Fruit fly (Drosophila melanogaster) whole organism, embryonic: ENCODE results near the gene Hsp83.

Source experiments
- B-H1 ChIP-seq: fragments of 200-800 bp; sonication (Bioruptor generic); IDR thresholded peaks from 3 replicates; pipeline ENCODE4 v1.3.6; 2022; ENCODE audit warnings: missing biosample characterization, missing genetic modification characterization
- CG10209 ChIP-seq: fragments of 200-800 bp; sonication (Bioruptor generic); optimal IDR thresholded peaks from 3 replicates; lab custom pipeline; 2017; ENCODE audit warnings: missing biosample characterization, mild to moderate bottlenecking, missing genetic modification characterization, missing genetic modification reagents
- CG11696 ChIP-seq: fragments of 200-800 bp; sonication (Bioruptor generic); IDR thresholded peaks from 2 replicates; pipeline ENCODE4 v1.3.6; 2022; ENCODE audit warnings: missing biosample characterization, missing genetic modification characterization
- CG16863 ChIP-seq: fragments of 200-800 bp; sonication (Bioruptor generic); optimal IDR thresholded peaks from 3 replicates; lab custom pipeline; 2016; ENCODE audit warnings: missing biosample characterization, missing genetic modification characterization
- CG18011 ChIP-seq: fragments of 200-800 bp; sonication (Bioruptor generic); optimal IDR thresholded peaks from 2 replicates; lab custom pipeline; 2017; ENCODE audit warnings: missing biosample characterization, missing genetic modification characterization, mild to moderate bottlenecking, moderate library complexity, missing genotype
- CG18764 ChIP-seq: fragments of 200-800 bp; sonication (Bioruptor generic); optimal IDR thresholded peaks from 3 replicates; lab custom pipeline; 2016; ENCODE audit warnings: missing biosample characterization, missing genetic modification characterization
- CG2678 ChIP-seq: fragments of 200-800 bp; sonication (Bioruptor generic); optimal IDR thresholded peaks from 3 replicates; lab custom pipeline; 2019; ENCODE audit warnings: missing biosample characterization, mild to moderate bottlenecking, missing genetic modification characterization, moderate library complexity
- CG3065 ChIP-seq: fragments of 200-800 bp; sonication (Bioruptor generic); optimal IDR thresholded peaks from 2 replicates; lab custom pipeline; 2016; ENCODE audit warnings: missing biosample characterization, missing genetic modification characterization
- CG32772 ChIP-seq: fragments of 200-800 bp; sonication (Bioruptor generic); IDR thresholded peaks from 2 replicates; pipeline ENCODE4 v1.3.6; 2022; ENCODE audit warnings: missing biosample characterization, missing genetic modification characterization
- CG34376 ChIP-seq: fragments of 200-800 bp; sonication (Bioruptor generic); optimal IDR thresholded peaks from 2 replicates; lab custom pipeline; 2018; ENCODE audit warnings: missing biosample characterization, mild to moderate bottlenecking, missing genetic modification characterization
- CG4820 ChIP-seq: fragments of 200-800 bp; sonication (Bioruptor generic); optimal IDR thresholded peaks from 3 replicates; lab custom pipeline; 2016; ENCODE audit warnings: missing biosample characterization, missing genetic modification characterization
- CG6254 ChIP-seq: fragments of 200-800 bp; sonication (Bioruptor generic); optimal IDR thresholded peaks from 3 replicates; lab custom pipeline; 2017; ENCODE audit warnings: mild to moderate bottlenecking, missing biosample characterization, missing genetic modification reagents, missing genetic modification characterization
- CG6654 ChIP-seq: fragments of 200-800 bp; sonication (Bioruptor generic); optimal IDR thresholded peaks from 2 replicates; lab custom pipeline; 2017; ENCODE audit warnings: missing biosample characterization, mild to moderate bottlenecking, missing genetic modification characterization
- CG6854 ChIP-seq: fragments of 200-800 bp; sonication (Bioruptor generic); optimal IDR thresholded peaks from 3 replicates; lab custom pipeline; 2017; ENCODE audit warnings: missing biosample characterization, mild to moderate bottlenecking, missing genetic modification characterization
- CG7372 ChIP-seq: fragments of 200-800 bp; sonication (Bioruptor generic); IDR thresholded peaks from 2 replicates; pipeline ENCODE4 v1.3.6; 2022; ENCODE audit warnings: missing biosample characterization, missing genetic modification characterization
- CG7786 ChIP-seq: fragments of 200-800 bp; sonication (Bioruptor generic); optimal IDR thresholded peaks from 2 replicates; lab custom pipeline; 2016; ENCODE audit warnings: missing biosample characterization, missing genetic modification characterization
- CoRest ChIP-seq: fragments of 200-800 bp; sonication (Bioruptor generic); optimal IDR thresholded peaks from 3 replicates; lab custom pipeline; 2018; ENCODE audit warnings: missing biosample characterization, mild to moderate bottlenecking, missing genetic modification characterization, moderate library complexity
- D ChIP-seq, 2 experiments: fragments of 200-800 bp in 1 of 2; fragments of >200 bp in 1 of 2; sonication (Bioruptor generic) in 1 of 2; optimal IDR thresholded peaks; 2 replicates in 1 of 2; 3 replicates in 1 of 2; lab custom pipeline; 2017; ENCODE audit warnings: mild to moderate bottlenecking in 1 of 2, missing biosample characterization in 1 of 2, missing genetic modification characterization in 1 of 2, missing genetic modification reagents in 1 of 2
- Doc3 ChIP-seq: fragments of 200-800 bp; sonication (Bioruptor generic); IDR thresholded peaks from 3 replicates; pipeline ENCODE4 v1.3.6; 2022; ENCODE audit warnings: missing biosample characterization, missing genetic modification characterization; ENCODE audit not compliant: partially characterized antibody
- Fer2 ChIP-seq: fragments of 200-800 bp; sonication (Bioruptor generic); optimal IDR thresholded peaks from 2 replicates; lab custom pipeline; 2018; ENCODE audit warnings: missing biosample characterization, mild to moderate bottlenecking, missing genetic modification characterization, moderate library complexity
- HLHmδ ChIP-seq: fragments of 200-800 bp; sonication (Bioruptor generic); optimal IDR thresholded peaks from 2 replicates; lab custom pipeline; 2018; ENCODE audit warnings: missing biosample characterization, mild to moderate bottlenecking, missing genetic modification characterization, moderate library complexity
- Hand ChIP-seq: fragments of 200-800 bp; sonication (Bioruptor generic); optimal IDR thresholded peaks from 2 replicates; lab custom pipeline; 2017; ENCODE audit warnings: mild to moderate bottlenecking, missing biosample characterization, missing genetic modification reagents, missing genetic modification characterization
- HmgD ChIP-seq: fragments of 200-800 bp; sonication (Bioruptor generic); optimal IDR thresholded peaks from 3 replicates; lab custom pipeline; 2016; ENCODE audit warnings: missing biosample characterization, missing genetic modification characterization
- Lhr ChIP-seq: fragments of 200-800 bp; sonication (Bioruptor generic); optimal IDR thresholded peaks from 3 replicates; lab custom pipeline; 2017; ENCODE audit warnings: mild to moderate bottlenecking, missing biosample characterization, missing genetic modification reagents, missing genetic modification characterization
- MTF-1 ChIP-seq: fragments of 200-800 bp; sonication (Bioruptor generic); optimal IDR thresholded peaks from 2 replicates; lab custom pipeline; 2018; ENCODE audit warnings: missing biosample characterization, mild to moderate bottlenecking, missing genetic modification characterization, borderline replicate concordance
- Nf-YB ChIP-seq: fragments of 200-800 bp; sonication (Bioruptor generic); optimal IDR thresholded peaks from 3 replicates; lab custom pipeline; 2019; ENCODE audit warnings: missing biosample characterization, mild to moderate bottlenecking, missing genetic modification characterization, moderate library complexity
- Sin3A ChIP-seq: fragments of >200 bp; optimal IDR thresholded peaks from 2 replicates; lab custom pipeline; 2018
- Six4 ChIP-seq: fragments of 200-800 bp; sonication (Bioruptor generic); optimal IDR thresholded peaks from 2 replicates; lab custom pipeline; 2016; ENCODE audit warnings: missing biosample characterization, missing genetic modification characterization
- Sry-β ChIP-seq: fragments of 200-800 bp; sonication (Bioruptor generic); optimal IDR thresholded peaks from 2 replicates; lab custom pipeline; 2018; ENCODE audit warnings: missing biosample characterization, mild to moderate bottlenecking, missing genetic modification characterization, moderate library complexity
- Stat92E ChIP-seq, 3 experiments: fragments of >200 bp in 2 of 3; fragments of 200-800 bp in 1 of 3; sonication (Bioruptor generic) in 1 of 3; optimal IDR thresholded peaks; 2 replicates each; lab custom pipeline; 2017 to 2019; ENCODE audit warnings: missing biosample characterization in 3 of 3, missing genetic modification characterization in 3 of 3, mild to moderate bottlenecking in 1 of 3, moderate library complexity in 1 of 3
- crp ChIP-seq, 2 experiments: fragments of 200-800 bp; sonication (Bioruptor generic); optimal IDR thresholded peaks; 2 replicates in 1 of 2; 3 replicates in 1 of 2; lab custom pipeline; 2017; ENCODE audit warnings: missing biosample characterization in 2 of 2, missing genetic modification characterization in 2 of 2, mild to moderate bottlenecking in 1 of 2, moderate library complexity in 1 of 2
- dmrt99B ChIP-seq: fragments of 200-800 bp; sonication (Bioruptor generic); optimal IDR thresholded peaks from 2 replicates; lab custom pipeline; 2018; ENCODE audit warnings: missing biosample characterization, mild to moderate bottlenecking, missing genetic modification characterization, moderate library complexity
- fd64A ChIP-seq: fragments of 200-800 bp; sonication (Bioruptor generic); optimal IDR thresholded peaks from 3 replicates; lab custom pipeline; 2018; ENCODE audit warnings: missing biosample characterization, mild to moderate bottlenecking, missing genetic modification characterization
- fu2 ChIP-seq: fragments of 200-800 bp; sonication (Bioruptor generic); optimal IDR thresholded peaks from 2 replicates; lab custom pipeline; 2016; ENCODE audit warnings: missing biosample characterization, missing genetic modification characterization
- gcm ChIP-seq: fragments of 200-800 bp; sonication (Bioruptor generic); optimal IDR thresholded peaks from 2 replicates; lab custom pipeline; 2019; ENCODE audit warnings: missing biosample characterization, mild to moderate bottlenecking, missing genetic modification characterization, moderate library complexity
- gem ChIP-seq: fragments of 200-800 bp; sonication (Bioruptor generic); optimal IDR thresholded peaks from 2 replicates; lab custom pipeline; 2019; ENCODE audit warnings: missing biosample characterization, mild to moderate bottlenecking, missing genetic modification characterization, moderate library complexity
- lab ChIP-seq: fragments of 200-800 bp; sonication (Bioruptor generic); optimal IDR thresholded peaks from 3 replicates; lab custom pipeline; 2017; ENCODE audit warnings: missing biosample characterization, missing genetic modification characterization, mild to moderate bottlenecking, moderate library complexity, missing genetic modification reagents
- lilli ChIP-seq: fragments of 200-800 bp; sonication (Bioruptor generic); optimal IDR thresholded peaks from 3 replicates; lab custom pipeline; 2016; ENCODE audit warnings: missing biosample characterization, missing genetic modification characterization
- mld ChIP-seq: fragments of 200-800 bp; sonication (Bioruptor generic); IDR thresholded peaks from 3 replicates; pipeline ENCODE4 v1.3.6; 2022; ENCODE audit warnings: missing biosample characterization, missing genetic modification characterization; ENCODE audit not compliant: partially characterized antibody
- pros ChIP-seq: fragments of 200-800 bp; sonication (Bioruptor generic); optimal IDR thresholded peaks from 3 replicates; lab custom pipeline; 2019; ENCODE audit warnings: missing biosample characterization, mild to moderate bottlenecking, missing genetic modification characterization, moderate library complexity
- run ChIP-seq: fragments of 200-800 bp; sonication (Bioruptor generic); optimal IDR thresholded peaks from 3 replicates; lab custom pipeline; 2018; ENCODE audit warnings: missing biosample characterization, mild to moderate bottlenecking, missing genetic modification characterization
- salm ChIP-seq: fragments of 200-800 bp; sonication (Bioruptor generic); optimal IDR thresholded peaks from 2 replicates; lab custom pipeline; 2018; ENCODE audit warnings: missing biosample characterization, mild to moderate bottlenecking, missing genetic modification characterization
- sisA ChIP-seq: fragments of 200-800 bp; sonication (Bioruptor generic); IDR thresholded peaks from 2 replicates; pipeline ENCODE4 v1.3.6; 2022; ENCODE audit warnings: missing biosample characterization, missing genetic modification characterization
- stwl ChIP-seq: fragments of 200-800 bp; sonication (Bioruptor generic); optimal IDR thresholded peaks from 3 replicates; lab custom pipeline; 2018; ENCODE audit warnings: missing biosample characterization, mild to moderate bottlenecking, missing genetic modification characterization, moderate library complexity
- unpg ChIP-seq: fragments of 200-800 bp; sonication (Bioruptor generic); optimal IDR thresholded peaks from 3 replicates; lab custom pipeline; 2018; ENCODE audit warnings: missing biosample characterization, mild to moderate bottlenecking, missing genetic modification characterization, moderate library complexity
- usp ChIP-seq: fragments of >200 bp; optimal IDR thresholded peaks from 2 replicates; lab custom pipeline; 2017; ENCODE audit warnings: missing biosample characterization, missing genetic modification characterization
- vfl ChIP-seq: fragments of 200-800 bp; sonication (Bioruptor generic); optimal IDR thresholded peaks from 2 replicates; lab custom pipeline; 2016; ENCODE audit warnings: missing biosample characterization, missing genetic modification characterization
- wdn ChIP-seq: fragments of 200-800 bp; sonication (Bioruptor generic); IDR thresholded peaks from 2 replicates; pipeline ENCODE4 v1.3.6; 2022; ENCODE audit warnings: missing biosample characterization, missing genetic modification characterization
- z ChIP-seq: fragments of 200-800 bp; sonication (Bioruptor generic); IDR thresholded peaks from 3 replicates; pipeline ENCODE4 v1.3.6; 2022; ENCODE audit warnings: missing biosample characterization, missing genetic modification characterization

Gene Hsp83

DNA sequence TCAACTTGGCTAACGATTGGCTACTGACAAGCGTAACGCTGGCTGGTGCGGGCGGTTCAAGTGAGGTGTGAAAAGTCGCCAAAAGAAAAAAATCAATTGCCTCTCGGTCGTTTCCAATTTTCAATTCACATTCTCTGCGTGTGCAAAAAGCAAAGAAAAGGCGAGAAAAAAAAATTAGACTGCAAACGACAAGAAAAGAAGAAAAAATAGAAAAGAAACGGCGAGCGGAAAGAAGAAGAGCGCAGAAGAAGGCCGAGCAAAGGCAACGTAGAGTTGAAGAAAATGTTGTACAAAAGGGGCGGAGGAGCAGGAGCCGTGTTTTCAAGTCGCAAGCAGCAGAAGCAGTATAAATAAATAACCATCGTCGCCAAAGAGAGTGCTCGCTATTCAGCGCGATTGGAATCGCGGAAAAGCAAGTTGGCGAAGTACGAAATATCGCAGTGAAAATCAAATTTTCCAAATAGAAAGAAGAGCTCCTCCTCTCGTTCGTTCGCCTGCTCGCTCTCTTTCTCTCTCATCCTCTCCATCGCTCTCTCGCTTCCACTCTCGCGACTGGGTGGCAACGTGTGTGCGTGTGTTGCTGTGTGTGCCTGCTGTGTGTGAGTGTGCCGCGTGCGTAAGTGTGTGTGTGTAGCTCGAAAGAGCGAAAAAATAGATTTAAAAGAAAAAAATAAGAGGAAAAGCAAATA lies 33.1 kb downstream of the Hsp83 start (continued):
- TF ChIP-seq HLHmδ (GFP tag; lab: Kevin White, UChicago) (peak; percentile 46), CG32772 (GFP tag; lab: Robert Waterston, UW) (no peak), gcm (no peak), CG18011 (GFP tag; lab: Kevin White, UChicago) (no peak), salm (tag; lab: Kevin White, UChicago) (no peak), dmrt99B (tag; lab: Kevin White, UChicago) (no peak), sisA (GFP tag; lab: Robert Waterston, UW) (no peak), crp (GFP tag; optimal IDR thresholded peaks at IDR 0.05; lab: Kevin White, UChicago) (no peak), CG34376 (GFP tag; lab: Kevin White, UChicago) (peak; percentile 60), CG18764 (GFP tag; lab: Kevin White, UChicago) (no peak), z (GFP tag; lab: Robert Waterston, UW) (no peak), CG16863 (GFP tag; lab: Kevin White, UChicago) (no peak), Stat92E (GFP tag; optimal IDR thresholded peaks at IDR 0.05; lab: Kevin White, UChicago) (no peak), CG10209 (GFP tag; lab: Kevin White, UChicago) (no peak), Fer2 (tag; lab: Kevin White, UChicago) (no peak), Lhr (GFP tag; lab: Kevin White, UChicago) (no peak), stwl (tag; lab: Kevin White, UChicago) (no peak), wdn (no peak), Nf-YB (GFP tag; lab: Kevin White, UChicago) (no peak), HmgD (GFP tag; lab: Kevin White, UChicago) (peak; percentile 16), CG4820 (GFP tag; lab: Kevin White, UChicago) (no peak), CoRest (tag; lab: Kevin White, UChicago) (no peak), Doc3 (GFP tag; lab: Robert Waterston, UW) (0 out of 3 replicates have a peak, but pooled peaks have one; percentile 5), CG7786 (GFP tag; lab: Kevin White, UChicago) (no peak), CG6654 (GFP tag; lab: Kevin White, UChicago) (no peak), B-H1 (GFP tag; lab: Robert Waterston, UW) (no peak), Sry-β (GFP tag; lab: Kevin White, UChicago) (no peak), fu2 (GFP tag; lab: Kevin White, UChicago) (no peak), vfl (GFP tag; lab: Kevin White, UChicago) (peak; percentile 9), run (tag; lab: Kevin White, UChicago) (no peak), CG6854 (GFP tag; lab: Kevin White, UChicago) (no peak), mld (no peak), CG3065 (GFP tag; lab: Kevin White, UChicago) (no peak), CG6254 (GFP tag; lab: Kevin White, UChicago) (peak; percentile 20), MTF-1 (no peak), usp (no peak), Six4 (GFP tag; lab: Kevin White, UChicago) (no peak), pros (peak; percentile 58), Sin3A (no peak), gem (tag; lab: Kevin White, UChicago) (no peak), unpg (no peak), CG2678 (tag; lab: Kevin White, UChicago) (no peak), CG7372 (no peak), fd64A (GFP tag; lab: Kevin White, UChicago) (no peak), D (optimal IDR thresholded peaks at IDR 0.05; lab: Kevin White, UChicago) (no peak), D (GFP tag; optimal IDR thresholded peaks at IDR 0.05; lab: Kevin White, UChicago) (no peak), lab (GFP tag; lab: Kevin White, UChicago) (no peak), lilli (GFP tag; lab: Kevin White, UChicago) (no peak), Hand (peak; percentile 54), CG11696 (GFP tag; lab: Robert Waterston, UW) (no peak)
